Worm (Caenorhabditis elegans) whole organism, L4 larva: ENCODE results near the gene lgc-46.

ENCODE experiments used
- D1046.2 ChIP-seq: fragments of 200-800 bp; sonication (Bioruptor generic); IDR thresholded peaks from 2 replicates; pipeline ENCODE4 v1.3.6; 2022; ENCODE audit warnings: missing genetic modification characterization, missing compliant biosample characterization
- F10B5.3 ChIP-seq: sonication (generic microtip); optimal IDR thresholded peaks from 2 replicates; lab custom pipeline; 2016; ENCODE audit warnings: mild to moderate bottlenecking, missing genetic modification characterization, missing compliant biosample characterization
- F37D6.2 ChIP-seq: sonication (generic microtip); optimal IDR thresholded peaks from 2 replicates; lab custom pipeline; 2016; ENCODE audit warnings: mild to moderate bottlenecking, missing genetic modification characterization, missing compliant biosample characterization
- F44E2.7 ChIP-seq: fragments of 200-800 bp; sonication (Bioruptor generic); IDR thresholded peaks from 2 replicates; pipeline ENCODE4 v2.1.2; 2022; ENCODE audit warnings: missing genetic modification characterization, missing compliant biosample characterization
- F49E8.2 ChIP-seq: sonication (generic microtip); optimal IDR thresholded peaks from 2 replicates; lab custom pipeline; 2016; ENCODE audit warnings: missing compliant biosample characterization, mild to moderate bottlenecking, missing genetic modification characterization, borderline replicate concordance
- R02D3.7 ChIP-seq: fragments of 150-350 bp; sonication (generic microtip); optimal IDR thresholded peaks from 3 replicates; lab custom pipeline; 2014; ENCODE audit warnings: missing biosample characterization, missing genetic modification characterization
- Y48G9A.11 ChIP-seq: fragments of 200-800 bp; sonication (Bioruptor generic); IDR thresholded peaks from 2 replicates; pipeline ENCODE4 v1.3.6; 2022; ENCODE audit warnings: missing genetic modification reagents, missing genetic modification characterization, missing compliant biosample characterization
- Y5F2A.4 ChIP-seq: fragments of 200-800 bp; sonication (Bioruptor generic); optimal IDR thresholded peaks from 2 replicates; lab custom pipeline; 2018; ENCODE audit warnings: mild to moderate bottlenecking, missing genetic modification characterization, missing compliant biosample characterization
- ZK337.2 ChIP-seq: fragments of 200-800 bp; sonication (Bioruptor generic); IDR thresholded peaks from 2 replicates; pipeline ENCODE4 v1.3.6; 2022; ENCODE audit warnings: missing genetic modification reagents, missing genetic modification characterization, missing compliant biosample characterization
- ZK546.5 ChIP-seq, 2 experiments: sonication (generic microtip); optimal IDR thresholded peaks; 2 replicates each; lab custom pipeline; 2017; ENCODE audit warnings: missing biosample characterization in 2 of 2, missing genetic modification characterization in 2 of 2
- aha-1 ChIP-seq: fragments of 150-350 bp; peaks from one replicate; lab custom pipeline; 2014; ENCODE audit warnings: missing biosample characterization, missing genetic modification characterization
- aly-2 ChIP-seq: sonication (generic microtip); optimal IDR thresholded peaks from 2 replicates; lab custom pipeline; 2018; ENCODE audit warnings: missing biosample characterization, missing genetic modification characterization
- ama-1 ChIP-seq: fragments of 150-350 bp; optimal IDR thresholded peaks from 2 replicates; lab custom pipeline; 2014; ENCODE audit warnings: inconsistent platforms, mixed read lengths
- arid-1 ChIP-seq: fragments of 200-800 bp; sonication (Bioruptor generic); conservative IDR thresholded peaks from 2 replicates; pipeline ENCODE4 v1.3.6; 2022; ENCODE audit warnings: missing genetic modification reagents, missing genetic modification characterization, missing compliant biosample characterization
- attf-4 ChIP-seq: sonication (generic microtip); optimal IDR thresholded peaks from 3 replicates; lab custom pipeline; 2017; ENCODE audit warnings: missing biosample characterization, missing genetic modification characterization
- ceh-20 ChIP-seq: fragments of 200-800 bp; sonication (Bioruptor generic); IDR thresholded peaks from 2 replicates; pipeline ENCODE4 v1.3.6; 2022; ENCODE audit warnings: missing genetic modification reagents, missing genetic modification characterization, missing compliant biosample characterization
- ceh-28 ChIP-seq: fragments of 150-350 bp; optimal IDR thresholded peaks from 2 replicates; lab custom pipeline; 2014; ENCODE audit warnings: missing biosample characterization, missing genetic modification reagents, missing genetic modification characterization
- ceh-82 ChIP-seq: sonication (generic microtip); optimal IDR thresholded peaks from 2 replicates; lab custom pipeline; 2017; ENCODE audit warnings: missing biosample characterization, missing genetic modification characterization
- daf-12 ChIP-seq: fragments of 150-350 bp; optimal IDR thresholded peaks from 2 replicates; lab custom pipeline; 2014; ENCODE audit warnings: missing biosample characterization, missing genetic modification reagents, missing genetic modification characterization
- daf-16 ChIP-seq, 3 experiments: sonication (generic microtip); optimal IDR thresholded peaks; 2 replicates each; lab custom pipeline; 2016 to 2017; ENCODE audit warnings: missing genetic modification characterization in 3 of 3, missing genetic modification reagents in 3 of 3, mild to moderate bottlenecking in 2 of 3, missing compliant biosample characterization in 2 of 3, missing biosample characterization in 1 of 3, moderate library complexity in 1 of 3
- daf-19 ChIP-seq: fragments of 200-800 bp; sonication (Bioruptor generic); conservative IDR thresholded peaks from 2 replicates; pipeline ENCODE4 v1.3.6; 2022; ENCODE audit warnings: missing genetic modification characterization, missing compliant biosample characterization
- daf-8 ChIP-seq: fragments of 200-800 bp; sonication (Bioruptor generic); IDR thresholded peaks from 2 replicates; pipeline ENCODE4 v1.3.6; 2022; ENCODE audit warnings: missing genetic modification characterization, missing compliant biosample characterization
- dmd-9 ChIP-seq: fragments of 200-800 bp; sonication (Bioruptor generic); IDR thresholded peaks from 2 replicates; pipeline ENCODE4 v1.3.6; 2022; ENCODE audit warnings: missing genetic modification reagents, missing genetic modification characterization, missing compliant biosample characterization
- duxl-1 ChIP-seq: sonication (generic microtip); optimal IDR thresholded peaks from 2 replicates; lab custom pipeline; 2016; ENCODE audit warnings: mild to moderate bottlenecking, missing genetic modification characterization, moderate library complexity, missing compliant biosample characterization; ENCODE audit not compliant: poor library complexity
- dve-1 ChIP-seq: sonication (generic microtip); optimal IDR thresholded peaks from 2 replicates; lab custom pipeline; 2017; ENCODE audit warnings: antibody characterized with exemption, mild to moderate bottlenecking, missing genetic modification characterization, missing compliant biosample characterization; ENCODE audit not compliant: insufficient read depth
- egl-27 ChIP-seq: sonication (generic microtip); optimal IDR thresholded peaks from 3 replicates; lab custom pipeline; 2017; ENCODE audit warnings: missing biosample characterization, missing genetic modification reagents, missing genetic modification characterization
- egl-43 ChIP-seq: fragments of 200-800 bp; sonication (Bioruptor generic); IDR thresholded peaks from 2 replicates; pipeline ENCODE4 v1.3.6; 2022; ENCODE audit warnings: missing genetic modification reagents, missing genetic modification characterization, missing compliant biosample characterization
- hmg-1.1 ChIP-seq: fragments of 200-800 bp; sonication (Bioruptor generic); IDR thresholded peaks from 2 replicates; pipeline ENCODE4 v1.3.6; 2022; ENCODE audit warnings: missing genetic modification reagents, missing genetic modification characterization, missing compliant biosample characterization
- lin-29 ChIP-seq: fragments of 200-800 bp; sonication (Bioruptor generic); IDR thresholded peaks from 2 replicates; pipeline ENCODE4 v1.3.6; 2022; ENCODE audit warnings: missing genetic modification reagents, missing genetic modification characterization, missing compliant biosample characterization
- lir-3 ChIP-seq: sonication (generic microtip); optimal IDR thresholded peaks from 2 replicates; lab custom pipeline; 2016; ENCODE audit warnings: mild to moderate bottlenecking, missing genetic modification characterization, missing compliant biosample characterization
- madf-5 ChIP-seq, 2 experiments: fragments of 200-800 bp; sonication (Bioruptor generic); IDR thresholded peaks; 2 replicates each; pipeline ENCODE4 v1.3.6; 2022; ENCODE audit warnings: missing compliant biosample characterization in 2 of 2, missing genetic modification characterization in 2 of 2
- madf-9 ChIP-seq: fragments of 200-800 bp; sonication (Bioruptor generic); conservative IDR thresholded peaks from 2 replicates; pipeline ENCODE4 v1.3.6; 2022; ENCODE audit warnings: missing genetic modification reagents, missing genetic modification characterization, missing compliant biosample characterization
- mep-1 ChIP-seq: fragments of 150-350 bp; sonication (generic microtip); optimal IDR thresholded peaks from 3 replicates; lab custom pipeline; 2014; ENCODE audit warnings: missing biosample characterization, missing genetic modification characterization
- mxl-2 ChIP-seq: fragments of 200-800 bp; sonication (Bioruptor generic); conservative IDR thresholded peaks from 2 replicates; pipeline ENCODE4 v1.3.6; 2022; ENCODE audit warnings: missing genetic modification reagents, missing genetic modification characterization, missing compliant biosample characterization
- nhr-102 ChIP-seq: sonication (generic microtip); optimal IDR thresholded peaks from 2 replicates; lab custom pipeline; 2016; ENCODE audit warnings: mild to moderate bottlenecking, missing genetic modification characterization, moderate library complexity, missing compliant biosample characterization
- nhr-111 ChIP-seq: fragments of 200-800 bp; sonication (Bioruptor generic); optimal IDR thresholded peaks from 2 replicates; lab custom pipeline; 2018; ENCODE audit warnings: mild to moderate bottlenecking, missing genetic modification characterization, missing compliant biosample characterization
- nhr-237 ChIP-seq: sonication (generic microtip); optimal IDR thresholded peaks from 2 replicates; lab custom pipeline; 2017; ENCODE audit warnings: missing biosample characterization, missing genetic modification characterization
- nhr-41 ChIP-seq: fragments of 200-800 bp; sonication (Bioruptor generic); IDR thresholded peaks from 2 replicates; pipeline ENCODE4 v1.3.6; 2022; ENCODE audit warnings: missing genetic modification reagents, missing genetic modification characterization, missing compliant biosample characterization
- nhr-42 ChIP-seq: fragments of 200-800 bp; sonication (Bioruptor generic); IDR thresholded peaks from 2 replicates; pipeline ENCODE4 v1.3.6; 2022; ENCODE audit warnings: missing genetic modification characterization, missing compliant biosample characterization
- nhr-6 ChIP-seq: fragments of 150-350 bp; optimal IDR thresholded peaks from 2 replicates; lab custom pipeline; 2014; ENCODE audit warnings: missing biosample characterization, missing genetic modification characterization
- nhr-77 ChIP-seq: fragments of 150-350 bp; optimal IDR thresholded peaks from 2 replicates; lab custom pipeline; 2014; ENCODE audit warnings: missing biosample characterization, missing genetic modification characterization
- pqm-1 ChIP-seq: sonication (generic microtip); optimal IDR thresholded peaks from 2 replicates; lab custom pipeline; 2017; ENCODE audit warnings: missing biosample characterization, missing genetic modification characterization
- saeg-2 ChIP-seq: fragments of 200-800 bp; sonication (Bioruptor generic); IDR thresholded peaks from 2 replicates; pipeline ENCODE4 v1.3.6; 2022; ENCODE audit warnings: missing genetic modification reagents, missing genetic modification characterization, missing compliant biosample characterization
- set-16 ChIP-seq: fragments of 200-800 bp; sonication (Bioruptor generic); IDR thresholded peaks from 2 replicates; pipeline ENCODE4 v1.3.6; 2022; ENCODE audit warnings: missing genetic modification reagents, missing genetic modification characterization, missing compliant biosample characterization
- snpc-4 ChIP-seq: fragments of 150-350 bp; optimal IDR thresholded peaks from 2 replicates; lab custom pipeline; 2014; ENCODE audit warnings: missing biosample characterization, missing genetic modification characterization
- tag-97 ChIP-seq: fragments of 200-800 bp; sonication (Bioruptor generic); IDR thresholded peaks from 2 replicates; pipeline ENCODE4 v1.3.6; 2022; ENCODE audit warnings: missing genetic modification characterization, missing compliant biosample characterization
- tra-1 ChIP-seq: fragments of 200-800 bp; sonication (Bioruptor generic); IDR thresholded peaks from 2 replicates; pipeline ENCODE4 v1.3.6; 2022; ENCODE audit warnings: missing genetic modification reagents, missing genetic modification characterization, missing compliant biosample characterization
- unc-130 ChIP-seq: sonication (generic microtip); optimal IDR thresholded peaks from 2 replicates; lab custom pipeline; 2016; ENCODE audit warnings: missing genetic modification reagents, missing genetic modification characterization, missing compliant biosample characterization
- unc-39 ChIP-seq: sonication (generic microtip); optimal IDR thresholded peaks from 2 replicates; lab custom pipeline; 2017; ENCODE audit warnings: missing biosample characterization, missing genetic modification characterization
- zip-11 ChIP-seq: fragments of 200-800 bp; sonication (Bioruptor generic); IDR thresholded peaks from 2 replicates; pipeline ENCODE4 v1.3.6; 2022; ENCODE audit warnings: missing genetic modification characterization, missing compliant biosample characterization
- ztf-11 ChIP-seq: fragments of 150-350 bp; optimal IDR thresholded peaks from 2 replicates; lab custom pipeline; 2014; ENCODE audit warnings: missing biosample characterization, missing genetic modification characterization
- ztf-7 ChIP-seq: fragments of 150-350 bp; optimal IDR thresholded peaks from 2 replicates; lab custom pipeline; 2014; ENCODE audit warnings: missing biosample characterization, missing genetic modification characterization

The lgc-46 gene

DNA sequence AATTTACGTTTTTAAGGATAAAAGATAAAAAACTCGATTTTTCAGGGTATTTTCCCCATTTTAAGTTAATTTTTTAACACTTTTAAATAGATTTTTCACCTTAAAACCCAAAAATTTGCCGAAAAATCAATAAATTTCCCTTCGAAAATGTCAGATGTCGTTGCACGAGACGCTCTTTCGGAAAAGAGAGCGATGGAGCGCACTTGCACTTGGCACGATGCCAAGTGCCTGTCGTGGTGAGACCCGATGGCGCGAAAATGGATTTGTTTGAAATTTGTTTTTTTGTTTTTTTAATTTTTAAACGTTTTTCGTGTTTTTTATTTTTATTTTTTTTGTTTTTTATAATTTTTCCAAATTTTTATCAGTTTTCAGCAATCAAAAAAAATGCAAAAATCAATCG lies 55.3 kb downstream of the lgc-46 start, which contains the start of the genes rab-18 and kbp-4:
Gene rab-18, minus strand, starts transcription at position 240 of the 400 bp plus-strand sequence.
Gene kbp-4, plus strand, starts transcription at position 366 of the 400 bp plus-strand sequence.
- TF ChIP-seq madf-9 (GFP tag; lab: Robert Waterston, UW), result no peak
- peak; percentile 64 for TF ChIP-seq ztf-7 (tag; lab: Kevin White, UChicago)
- TF ChIP-seq lin-29, result no peak
- TF ChIP-seq egl-27 (tag; lab: Kevin White, UChicago), result no peak
- peak; percentile 98 for TF ChIP-seq dve-1 (tag; lab: Kevin White, UChicago)
- no peak for TF ChIP-seq ceh-82
- no peak for TF ChIP-seq Y5F2A.4
- no peak; the same call in 1 of the 2 replicates for TF ChIP-seq tra-1 (GFP tag; lab: Robert Waterston, UW)
- TF ChIP-seq D1046.2, result no peak
- no peak for TF ChIP-seq zip-11 (GFP tag; lab: Robert Waterston, UW)
- TF ChIP-seq R02D3.7 (tag; lab: Kevin White, UChicago), result no peak
- peak; percentile 75 for TF ChIP-seq arid-1 (GFP tag; lab: Robert Waterston, UW)
- no peak for TF ChIP-seq attf-4 (tag; lab: Kevin White, UChicago)
- TF ChIP-seq unc-130 (GFP tag; lab: Kevin White, UChicago), result peak; percentile 90
- peak; percentile 25 to 76 for TF ChIP-seq daf-16 (GFP tag; optimal IDR thresholded peaks at IDR 0.05; lab: Kevin White, UChicago)
- peak; percentile 77 for TF ChIP-seq daf-16 (tag; optimal IDR thresholded peaks at IDR 0.05; lab: Kevin White, UChicago)
- no peak for TF ChIP-seq nhr-237 (tag; lab: Kevin White, UChicago)
- TF ChIP-seq nhr-111, result no peak
- no peak for TF ChIP-seq daf-19 (GFP tag; lab: Robert Waterston, UW)
- TF ChIP-seq hmg-1.1, result peak; percentile 83
- no peak for TF ChIP-seq snpc-4
- peak; percentile 73 for TF ChIP-seq duxl-1 (tag; lab: Kevin White, UChicago)
- no peak for TF ChIP-seq daf-12 (tag; lab: Kevin White, UChicago)
- peak in 1 of 2 experiments; percentile 56 for TF ChIP-seq ZK546.5 (tag; optimal IDR thresholded peaks at IDR 0.05; lab: Kevin White, UChicago)
- TF ChIP-seq F44E2.7 (GFP tag; lab: Robert Waterston, UW), result no peak
- TF ChIP-seq ztf-11 (tag; lab: Kevin White, UChicago), result no peak
- TF ChIP-seq Y48G9A.11 (GFP tag; lab: Robert Waterston, UW), result peak; percentile 51; the same call in 1 of the 2 replicates
- peak; percentile 41 for TF ChIP-seq ceh-28
- TF ChIP-seq mep-1 (tag; lab: Kevin White, UChicago), result peak; percentile 98
- peak; percentile 79 for TF ChIP-seq F49E8.2 (tag; lab: Kevin White, UChicago)
- TF ChIP-seq nhr-42 (GFP tag; lab: Robert Waterston, UW), result 0 out of 2 replicates have a peak, but pooled peaks have one; percentile 54
- TF ChIP-seq F37D6.2 (tag; lab: Kevin White, UChicago), result peak; percentile 82
- 0 out of 2 replicates have a peak, but pooled peaks have one; percentile 39 for TF ChIP-seq dmd-9 (GFP tag; lab: Robert Waterston, UW)
- TF ChIP-seq set-16, result no peak
- no peak for TF ChIP-seq saeg-2 (GFP tag; lab: Robert Waterston, UW)
- TF ChIP-seq aha-1, result peak; percentile 99
- TF ChIP-seq nhr-77 (tag; lab: Kevin White, UChicago), result peak; percentile 97
- no peak for TF ChIP-seq lir-3 (tag; lab: Kevin White, UChicago)
- no peak for TF ChIP-seq madf-5 (GFP tag; IDR thresholded peaks at IDR 0.05; lab: Robert Waterston, UW)
- TF ChIP-seq mxl-2 (GFP tag; lab: Robert Waterston, UW), result no peak
- peak; percentile 93 for TF ChIP-seq nhr-6 (tag; lab: Kevin White, UChicago)
- peak; percentile 68 for TF ChIP-seq ama-1 (lab: Kevin White, UChicago)
- no peak for TF ChIP-seq aly-2 (tag; lab: Kevin White, UChicago)
- no peak for TF ChIP-seq tag-97 (GFP tag; lab: Robert Waterston, UW)
- TF ChIP-seq nhr-102, result peak; percentile 82
- 0 out of 2 replicates have a peak, but pooled peaks have one; percentile 27 for TF ChIP-seq egl-43 (GFP tag; lab: Robert Waterston, UW)
- TF ChIP-seq ZK337.2 (GFP tag; lab: Robert Waterston, UW), result no peak
- TF ChIP-seq nhr-41 (GFP tag; lab: Robert Waterston, UW), result no peak
- TF ChIP-seq F10B5.3 (tag; lab: Kevin White, UChicago), result peak; percentile 13
- TF ChIP-seq ceh-20, result peak; percentile 84
- TF ChIP-seq unc-39 (tag; lab: Kevin White, UChicago), result no peak
- TF ChIP-seq pqm-1 (tag; lab: Kevin White, UChicago), result peak; percentile 38
- no peak for TF ChIP-seq daf-8 (GFP tag; lab: Robert Waterston, UW)
